Fruit fly (Drosophila melanogaster): Measurements from ENCODE around the gene MBD-like.

The MBD-like gene

DNA sequence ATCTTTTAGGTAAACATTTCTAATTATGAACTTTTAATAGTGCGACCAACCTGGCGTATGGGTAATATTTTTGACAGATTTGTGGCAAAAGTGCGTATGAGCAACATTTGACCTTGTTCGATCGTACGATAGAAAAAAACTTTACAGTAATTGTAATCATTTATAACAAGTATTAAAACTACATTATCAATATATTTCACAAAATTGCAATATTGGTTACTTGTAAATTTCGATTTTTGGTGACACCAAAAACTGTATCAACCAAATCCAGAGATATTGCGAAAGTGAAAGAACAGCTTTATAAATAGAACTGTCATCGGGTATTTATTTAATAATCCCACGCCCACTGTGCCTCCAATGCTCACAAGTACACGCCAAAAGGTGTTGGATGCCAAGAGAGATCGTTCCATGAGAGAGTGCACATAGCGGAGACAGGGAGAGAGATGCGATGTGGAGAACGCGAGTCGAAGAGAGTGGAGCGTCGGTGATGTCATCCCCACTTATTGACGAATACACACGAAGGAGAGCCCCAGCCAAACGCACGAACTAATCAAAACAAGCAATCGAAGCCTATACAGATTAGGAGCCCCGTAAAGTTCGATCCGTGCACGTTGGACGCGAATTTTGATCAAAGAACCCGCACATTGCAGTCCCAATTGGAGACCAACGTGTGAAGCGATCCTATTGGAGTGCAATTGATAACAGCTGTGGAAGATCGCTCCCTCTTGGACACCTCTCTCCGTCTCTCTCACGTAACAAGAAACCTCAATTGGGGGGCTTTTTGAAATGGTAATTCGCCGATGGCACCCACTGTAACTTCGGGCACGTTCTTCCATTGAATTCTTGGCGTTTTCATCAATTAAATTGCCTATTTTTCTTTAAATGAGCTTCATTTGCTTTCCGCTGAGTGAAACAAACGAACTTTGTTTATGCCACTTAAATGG, 26.1 kb upstream of the MBD-like start:
- peak; percentile 97 for TF ChIP-seq pdm3 (GFP tag; optimal IDR thresholded peaks at IDR 0.05)
- TF ChIP-seq CG6854 (GFP tag; optimal IDR thresholded peaks at IDR 0.05), result peak; percentile 90
- TF ChIP-seq lz (GFP tag; optimal IDR thresholded peaks at IDR 0.05), result peak; percentile 98
- TF ChIP-seq svp (GFP tag), result peak; percentile 99
- peak; percentile 94 to 98 for TF ChIP-seq ss (GFP tag; optimal IDR thresholded peaks at IDR 0.05)
- peak; percentile 97 for TF ChIP-seq CG6792 (GFP tag; optimal IDR thresholded peaks at IDR 0.05)
- peak; percentile 98 for TF ChIP-seq fd59A (GFP tag; optimal IDR thresholded peaks at IDR 0.05)
- peak; percentile 98 for TF ChIP-seq Hr4 (GFP tag; optimal IDR thresholded peaks at IDR 0.05)
- peak; percentile 94 for TF ChIP-seq CG8319 (GFP tag; optimal IDR thresholded peaks at IDR 0.05)
- TF ChIP-seq CG6163 (GFP tag; IDR thresholded peaks at IDR 0.05), result peak; percentile 80
- peak; percentile 96 for TF ChIP-seq CG34406 (GFP tag; optimal IDR thresholded peaks at IDR 0.05)
- peak; percentile 97 for TF ChIP-seq achi (GFP tag; optimal IDR thresholded peaks at IDR 0.05)
- TF ChIP-seq dac (GFP tag; optimal IDR thresholded peaks at IDR 0.05), result peak; percentile 97
- peak; percentile 97 for TF ChIP-seq Smox (GFP tag; optimal IDR thresholded peaks at IDR 0.05)
- TF ChIP-seq CG16779 (tag; optimal IDR thresholded peaks at IDR 0.05), result peak; percentile 95
- TF ChIP-seq CG11902 (GFP tag; optimal IDR thresholded peaks at IDR 0.05), result peak; percentile 93
- peak; percentile 99 for TF ChIP-seq Eip75B (GFP tag; optimal IDR thresholded peaks at IDR 0.05)
- TF ChIP-seq CG10631 (GFP tag; optimal IDR thresholded peaks at IDR 0.05), result peak; percentile 98
- peak; percentile 97 for TF ChIP-seq Sox102F (GFP tag; optimal IDR thresholded peaks at IDR 0.05)
- TF ChIP-seq fkh (GFP tag; optimal IDR thresholded peaks at IDR 0.05), result peak; percentile 99
- peak; percentile 92 for TF ChIP-seq Blimp-1 (GFP tag; optimal IDR thresholded peaks at IDR 0.05)
- peak; percentile 95 for TF ChIP-seq Ets21C (GFP tag; optimal IDR thresholded peaks at IDR 0.05)
- TF ChIP-seq CG31627 (GFP tag; optimal IDR thresholded peaks at IDR 0.05), result peak; percentile 96
- TF ChIP-seq topi (GFP tag; optimal IDR thresholded peaks at IDR 0.05), result peak; percentile 98
- TF ChIP-seq CG11762 (GFP tag; optimal IDR thresholded peaks at IDR 0.05; ENCODE audit: insufficient read depth), result peak; percentile 96
- peak; percentile 91 for TF ChIP-seq CG1621 (tag; optimal IDR thresholded peaks at IDR 0.05)
- TF ChIP-seq Eip78C (GFP tag), result peak; percentile 100
- TF ChIP-seq CG15336 (GFP tag; IDR thresholded peaks at IDR 0.05), result peak; percentile 92
- TF ChIP-seq CG10669 (GFP tag; optimal IDR thresholded peaks at IDR 0.05), result peak; percentile 95
- TF ChIP-seq CG9139 (GFP tag; optimal IDR thresholded peaks at IDR 0.05), result peak; percentile 93
- TF ChIP-seq OdsH (GFP tag; optimal IDR thresholded peaks at IDR 0.05), result peak; percentile 96
- TF ChIP-seq vri (GFP tag; optimal IDR thresholded peaks at IDR 0.05), result peak; percentile 84
- TF ChIP-seq dsx (GFP tag; optimal IDR thresholded peaks at IDR 0.05; ENCODE audit: poor library complexity, severe bottlenecking), result peak; percentile 84
- peak; percentile 98 for TF ChIP-seq CG4318 (GFP tag; optimal IDR thresholded peaks at IDR 0.05)
- peak; percentile 97 for TF ChIP-seq acj6 (GFP tag; optimal IDR thresholded peaks at IDR 0.05)
- peak; percentile 94 for TF ChIP-seq CG3032 (tag; optimal IDR thresholded peaks at IDR 0.05)
- peak; percentile 94 for TF ChIP-seq cyc (GFP tag; optimal IDR thresholded peaks at IDR 0.05)
- peak; percentile 99 for TF ChIP-seq CG6276 (GFP tag; optimal IDR thresholded peaks at IDR 0.05)
- peak; percentile 98 for TF ChIP-seq Met (GFP tag; optimal IDR thresholded peaks at IDR 0.05)
- peak; percentile 96 for TF ChIP-seq Lpt (GFP tag; optimal IDR thresholded peaks at IDR 0.05)
- peak; percentile 83 for TF ChIP-seq fd85E (GFP tag; optimal IDR thresholded peaks at IDR 0.05)
- TF ChIP-seq CG32006 (GFP tag; optimal IDR thresholded peaks at IDR 0.05), result peak; percentile 99
- TF ChIP-seq Eip93F (GFP tag; optimal IDR thresholded peaks at IDR 0.05), result peak; percentile 68
- TF ChIP-seq Gug (GFP tag; IDR thresholded peaks at IDR 0.05), result peak; percentile 87
- TF ChIP-seq CG8119 (GFP tag; IDR thresholded peaks at IDR 0.05), result peak; percentile 95
- peak; percentile 97 for TF ChIP-seq Sox15 (GFP tag; optimal IDR thresholded peaks at IDR 0.05)
- TF ChIP-seq CG11294 (GFP tag; IDR thresholded peaks at IDR 0.05), result peak; percentile 88
- TF ChIP-seq Sox14 (GFP tag; optimal IDR thresholded peaks at IDR 0.05), result peak; percentile 98
- TF ChIP-seq esn (GFP tag; optimal IDR thresholded peaks at IDR 0.05), result peak; percentile 99
- TF ChIP-seq CG7368 (GFP tag; optimal IDR thresholded peaks at IDR 0.05), result peak; percentile 95
